Worm (Caenorhabditis elegans) whole organism, L4/young adult: ENCODE data around the gene cyp-37B1.

Experiments used
- W03F9.2 ChIP-seq: fragments of 150-350 bp; optimal IDR thresholded peaks from 2 replicates; lab custom pipeline; 2014; ENCODE audit warnings: missing biosample characterization, missing genetic modification characterization
- dao-5 ChIP-seq: sonication (generic microtip); optimal IDR thresholded peaks from 2 replicates; lab custom pipeline; 2016; ENCODE audit warnings: missing genotype, missing genetic modification characterization, moderate library complexity, missing compliant biosample characterization
- him-1 ChIP-seq: sonication (generic microtip); optimal IDR thresholded peaks from 2 replicates; lab custom pipeline; 2016; ENCODE audit warnings: missing genotype, missing genetic modification reagents, missing genetic modification characterization, missing compliant biosample characterization

Gene cyp-37B1

DNA sequence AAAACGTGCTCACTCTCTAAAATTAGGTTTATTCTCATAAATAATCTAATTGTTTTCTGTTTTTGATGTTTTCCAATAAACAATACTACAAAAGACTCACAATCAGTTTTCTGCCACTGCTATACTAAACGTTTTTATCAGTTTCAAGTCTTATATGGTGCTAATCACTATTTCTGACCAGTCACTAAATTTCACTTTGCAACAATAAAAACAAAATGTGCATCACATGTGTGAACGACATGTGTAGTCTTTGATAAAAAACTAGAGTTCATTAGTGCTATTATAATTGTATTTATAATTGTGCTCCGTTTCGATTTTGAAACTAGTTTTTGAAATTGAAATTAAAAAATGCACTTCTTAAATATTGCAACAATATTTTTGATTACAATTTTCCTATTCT lies at the start of gene cyp-37B1:
cyp-37B1 (plus strand) TSS at position 199 of the 400 bp plus-strand sequence.
- TF ChIP-seq him-1 = no peak
- no peak for TF ChIP-seq W03F9.2 (tag; lab: Kevin White, UChicago)
- no peak for TF ChIP-seq dao-5 (tag; lab: Kevin White, UChicago)

DNA sequence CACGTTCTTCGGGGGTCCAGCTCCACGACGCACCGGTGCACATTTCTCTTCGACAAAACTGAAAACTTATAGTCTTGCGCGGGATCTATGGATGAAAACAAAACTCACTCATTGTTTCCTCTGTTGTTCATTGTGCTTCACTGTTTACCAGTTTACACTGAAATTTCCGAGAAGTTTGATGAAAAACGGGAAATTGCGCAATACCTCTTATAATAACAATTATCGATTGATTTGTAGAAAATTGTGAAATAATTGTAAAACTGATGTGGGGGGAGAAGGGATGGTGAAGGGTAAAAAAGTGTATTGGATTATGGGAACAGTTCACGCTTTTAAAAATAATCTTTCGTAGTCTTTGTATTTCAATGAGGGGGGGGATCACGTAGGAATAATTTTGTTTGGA lies 48.5 kb upstream of the cyp-37B1 start:
- TF ChIP-seq dao-5 (tag; lab: Kevin White, UChicago) (no peak), him-1 (no peak), W03F9.2 (tag; lab: Kevin White, UChicago) (no peak)

DNA sequence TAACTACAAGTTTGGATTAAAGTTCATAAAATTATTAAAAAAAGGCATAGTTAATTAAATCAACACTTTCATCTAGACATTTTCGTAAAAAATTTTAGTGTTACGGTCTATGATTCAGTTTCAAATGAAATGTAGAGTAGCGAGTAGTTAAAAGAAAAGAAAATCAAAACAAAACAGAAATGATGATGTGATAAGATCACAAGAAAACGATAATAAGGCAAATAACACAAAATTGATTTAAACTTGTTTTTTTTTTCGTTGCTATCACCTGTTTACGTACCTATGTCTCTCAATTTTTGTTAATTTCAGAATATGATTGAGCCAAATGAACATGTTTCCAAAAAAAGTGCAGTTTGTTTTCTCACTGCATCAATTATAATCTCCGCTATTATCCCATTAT lies 48.0 kb upstream of the cyp-37B1 start, which contains the start of the genes F21H7.2 and F21H7.12:
F21H7.2 (minus strand) TSS at position 101 of the 400 bp plus-strand sequence.
F21H7.12 (plus strand) TSS at position 270 of the 400 bp plus-strand sequence.
- TF ChIP-seq dao-5 (tag; lab: Kevin White, UChicago) (no peak), W03F9.2 (tag; lab: Kevin White, UChicago) (no peak), him-1 (no peak)

DNA sequence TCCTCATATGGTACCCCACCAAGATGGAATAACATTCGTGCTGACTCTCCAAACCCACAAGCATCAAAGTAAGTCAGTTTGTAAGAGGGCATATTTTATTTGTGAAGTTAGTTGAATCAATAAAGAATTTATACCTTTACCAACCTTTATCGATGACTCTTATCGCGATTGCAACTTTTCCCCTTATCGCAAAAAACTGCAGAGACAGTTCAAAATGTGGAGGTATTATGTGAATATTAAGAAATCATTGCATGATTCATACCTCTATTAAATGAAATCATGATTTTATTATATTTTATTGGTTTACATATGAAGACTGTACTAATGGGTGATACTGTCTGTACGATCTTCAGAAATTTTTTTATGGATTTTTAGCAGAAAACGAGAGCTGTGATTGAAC lies 45.7 kb upstream of the cyp-37B1 start, which contains the start of gene gst-22:
gst-22 (minus strand) TSS at position 103 of the 400 bp plus-strand sequence.
- no peak for TF ChIP-seq him-1
- no peak for TF ChIP-seq dao-5 (tag; lab: Kevin White, UChicago)
- TF ChIP-seq W03F9.2 (tag; lab: Kevin White, UChicago) = no peak

DNA sequence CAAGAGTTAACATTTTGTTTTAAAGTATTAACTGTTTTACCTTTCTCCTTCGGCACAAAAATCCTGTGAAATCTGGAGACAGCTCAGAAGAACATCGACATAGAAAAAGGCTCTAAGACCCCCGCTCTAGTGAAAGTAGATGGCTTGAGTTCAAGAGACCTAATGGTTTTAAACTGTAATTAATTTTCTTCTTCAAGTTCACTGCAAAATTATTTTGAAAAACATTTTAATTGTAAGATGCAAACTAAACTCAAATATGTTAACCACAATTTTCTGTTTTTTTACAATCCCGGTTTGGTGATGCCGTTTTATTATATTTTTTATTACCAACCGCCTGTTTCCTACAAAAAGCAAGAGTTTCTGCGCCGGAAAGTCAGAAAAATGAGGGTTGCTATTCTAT lies 44.3 kb upstream of the cyp-37B1 start, which contains the start of gene clec-233:
clec-233 (plus strand) TSS at position 301 of the 400 bp plus-strand sequence.
- TF ChIP-seq W03F9.2 (tag; lab: Kevin White, UChicago) = no peak
- TF ChIP-seq dao-5 (tag; lab: Kevin White, UChicago) = no peak
- no peak for TF ChIP-seq him-1

DNA sequence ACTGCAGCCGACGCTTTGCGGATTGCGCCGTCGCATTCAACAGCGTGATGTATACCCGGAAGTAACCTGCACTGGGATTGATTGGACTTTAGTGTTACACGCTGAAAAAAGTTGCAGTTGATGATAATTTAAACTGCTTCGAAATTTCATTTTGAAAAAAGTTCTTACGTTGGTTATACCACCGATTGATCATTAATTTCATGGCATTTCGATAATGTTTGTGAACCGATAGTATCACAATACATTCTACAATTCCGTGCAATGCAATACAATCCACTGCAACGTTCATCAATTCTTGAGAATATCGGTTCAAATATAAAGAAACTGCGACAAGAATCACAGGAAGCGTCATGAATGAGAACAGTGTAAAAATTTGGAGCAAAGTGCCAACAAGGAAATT lies 42.8 kb upstream of the cyp-37B1 start, which contains the start of gene F21H7.3:
F21H7.3 (minus strand) TSS at position 101 of the 400 bp plus-strand sequence.
- TF ChIP-seq dao-5 (tag; lab: Kevin White, UChicago) = no peak
- TF ChIP-seq him-1 = no peak
- no peak for TF ChIP-seq W03F9.2 (tag; lab: Kevin White, UChicago)

DNA sequence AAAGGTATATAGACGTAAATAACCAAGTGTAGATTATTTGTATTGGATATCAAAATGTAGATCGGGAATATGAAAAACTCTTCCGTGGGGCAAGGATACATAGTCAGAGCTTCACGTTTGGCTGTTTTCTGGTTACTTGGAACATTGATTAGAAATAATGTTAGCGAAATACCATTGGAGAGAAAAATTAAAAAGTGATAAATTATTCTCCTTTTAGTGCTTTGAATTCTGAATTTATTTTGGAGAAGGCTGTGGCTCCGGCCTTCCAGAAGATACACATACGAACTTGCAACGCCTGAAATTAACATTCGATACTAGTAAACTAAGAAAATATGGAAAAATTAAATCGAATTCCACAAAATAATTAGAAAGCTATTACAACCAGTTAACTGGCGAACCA lies 42.3 kb upstream of the cyp-37B1 start, which contains the start of gene srh-98:
srh-98 (minus strand) TSS at position 101 of the 400 bp plus-strand sequence.
- TF ChIP-seq dao-5 (tag; lab: Kevin White, UChicago) (no peak), W03F9.2 (tag; lab: Kevin White, UChicago) (no peak), him-1 (no peak)

DNA sequence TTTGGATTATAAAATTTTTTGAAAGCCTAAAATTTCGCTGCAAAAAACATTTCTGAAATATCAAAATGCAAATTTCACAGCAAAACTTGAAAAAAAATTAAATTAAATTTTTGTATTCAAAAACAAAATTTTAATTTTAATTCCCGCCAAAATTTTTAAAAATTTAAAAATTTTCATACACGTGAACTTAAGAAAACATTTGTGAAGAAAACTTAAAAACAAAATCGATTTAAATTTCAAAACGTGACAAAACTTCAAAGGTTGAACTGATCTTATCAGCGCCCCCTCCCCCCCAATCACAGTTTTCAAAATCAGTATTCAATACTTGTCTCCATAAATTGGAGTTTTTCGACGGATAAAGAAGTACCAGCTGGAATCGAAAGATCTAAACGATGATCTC lies 40.7 kb upstream of the cyp-37B1 start, which contains the start of gene F21H7.5:
F21H7.5 (plus strand) TSS at position 301 of the 400 bp plus-strand sequence.
- TF ChIP-seq him-1 (no peak), dao-5 (tag; lab: Kevin White, UChicago) (no peak), W03F9.2 (tag; lab: Kevin White, UChicago) (no peak)

DNA sequence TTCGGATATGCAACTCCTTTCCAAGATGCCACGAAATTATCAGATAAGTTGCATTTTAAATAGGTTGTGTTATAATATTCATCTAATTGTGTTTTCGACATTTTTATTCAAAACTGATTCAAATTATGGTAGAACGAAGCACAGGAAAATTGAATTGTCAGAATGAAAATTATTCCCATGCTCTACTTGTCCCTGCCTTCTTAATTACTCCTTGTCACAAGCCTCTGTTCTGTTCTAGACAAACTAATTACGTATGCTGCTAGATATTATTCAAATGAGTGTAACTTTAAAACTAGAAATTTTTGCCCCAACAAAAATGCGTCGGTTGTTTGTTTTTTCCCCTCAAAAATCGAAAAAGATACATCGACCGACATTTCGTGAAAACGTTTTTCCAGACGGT lies 33.8 kb upstream of the cyp-37B1 start, which contains the start of gene srh-104:
srh-104 (minus strand) TSS at position 101 of the 400 bp plus-strand sequence.
- TF ChIP-seq him-1 = no peak
- TF ChIP-seq dao-5 (tag; lab: Kevin White, UChicago) = no peak
- TF ChIP-seq W03F9.2 (tag; lab: Kevin White, UChicago) = no peak

DNA sequence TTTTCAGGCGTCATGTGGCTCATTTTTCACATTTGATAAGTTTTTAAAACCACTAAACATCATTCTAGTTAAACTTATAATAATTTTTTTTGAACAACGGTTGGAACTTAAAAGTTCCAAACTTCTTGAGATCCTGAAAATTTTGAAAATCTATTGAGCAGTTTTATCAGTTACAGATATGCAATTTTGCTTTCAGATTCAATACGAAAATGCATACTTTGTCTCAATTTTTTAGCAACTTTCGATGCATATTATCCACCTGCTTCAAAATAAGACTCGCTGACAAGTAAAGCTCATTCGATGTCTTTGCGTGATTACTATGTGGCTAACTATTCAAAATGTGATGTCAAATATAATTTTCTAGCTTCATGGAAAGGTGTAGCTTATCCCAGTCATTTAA lies 31.3 kb upstream of the cyp-37B1 start, which contains the start of gene srh-95:
srh-95 (plus strand) TSS at position 301 of the 400 bp plus-strand sequence.
- TF ChIP-seq dao-5 (tag; lab: Kevin White, UChicago) = no peak
- TF ChIP-seq W03F9.2 (tag; lab: Kevin White, UChicago) = no peak
- no peak for TF ChIP-seq him-1

DNA sequence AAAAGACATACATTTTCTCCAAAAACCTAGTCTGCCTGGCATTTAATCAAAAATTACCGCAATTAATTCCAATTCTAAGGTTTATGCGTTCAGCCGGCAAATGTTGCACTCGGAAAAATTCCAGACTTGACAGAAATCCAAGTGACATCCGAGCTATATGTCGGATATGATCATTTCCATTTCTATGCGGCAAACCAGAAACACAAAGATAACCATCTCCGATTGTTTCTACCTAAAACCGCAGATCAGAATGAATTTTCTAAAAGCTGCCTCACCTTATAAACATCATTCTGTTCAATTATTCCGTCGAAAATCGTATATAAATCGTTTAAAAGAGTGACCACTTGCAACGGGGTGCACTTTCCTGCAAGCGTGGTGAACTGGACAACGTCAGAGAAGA lies 28.8 kb upstream of the cyp-37B1 start:
- no peak for TF ChIP-seq W03F9.2 (tag; lab: Kevin White, UChicago)
- TF ChIP-seq him-1 = no peak
- TF ChIP-seq dao-5 (tag; lab: Kevin White, UChicago) = no peak

DNA sequence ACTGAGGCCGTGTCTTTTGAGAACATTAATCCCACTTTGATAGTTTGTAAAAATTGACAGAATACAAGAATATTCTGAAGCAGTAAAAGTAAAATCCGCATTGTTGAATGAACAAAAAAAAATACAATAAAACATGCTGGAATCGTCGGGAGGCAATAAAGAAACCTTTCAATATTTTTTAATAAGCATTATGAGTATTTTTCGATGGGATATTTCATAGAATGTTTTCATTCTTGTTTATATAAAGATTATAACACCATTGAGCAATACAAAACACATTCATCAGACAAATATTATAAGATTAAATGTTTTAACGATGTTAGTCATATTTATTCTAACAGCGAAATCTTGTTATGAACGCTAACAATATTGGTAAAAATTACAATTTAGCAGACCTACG lies 24.2 kb upstream of the cyp-37B1 start, which contains the start of gene gcy-20:
gcy-20 (minus strand) TSS at position 101 of the 400 bp plus-strand sequence.
- TF ChIP-seq W03F9.2 (tag; lab: Kevin White, UChicago) (no peak), him-1 (no peak), dao-5 (tag; lab: Kevin White, UChicago) (no peak)

DNA sequence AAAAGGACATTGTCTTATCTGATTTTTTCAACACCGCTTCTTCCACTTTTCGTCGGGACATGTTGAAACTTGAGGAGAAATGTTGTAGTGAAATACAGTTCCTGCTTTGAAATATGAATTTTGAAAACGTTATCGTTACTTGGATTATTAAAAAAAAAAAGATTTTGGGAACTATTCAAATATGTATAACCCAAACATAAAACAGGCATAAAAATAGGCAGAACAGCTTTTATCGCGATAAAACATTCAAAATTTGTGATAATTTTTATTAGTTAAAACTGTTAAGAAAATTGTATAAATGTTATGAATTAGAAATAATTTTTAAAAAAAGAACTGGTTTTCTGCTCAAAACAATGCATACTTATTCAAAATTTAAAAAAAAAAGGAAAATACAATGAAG lies 21.5 kb upstream of the cyp-37B1 start, which contains the start of gene bgnt-1.3:
bgnt-1.3 (minus strand) TSS at position 101 of the 400 bp plus-strand sequence.
- no peak for TF ChIP-seq W03F9.2 (tag; lab: Kevin White, UChicago)
- TF ChIP-seq dao-5 (tag; lab: Kevin White, UChicago) = no peak
- TF ChIP-seq him-1 = no peak

DNA sequence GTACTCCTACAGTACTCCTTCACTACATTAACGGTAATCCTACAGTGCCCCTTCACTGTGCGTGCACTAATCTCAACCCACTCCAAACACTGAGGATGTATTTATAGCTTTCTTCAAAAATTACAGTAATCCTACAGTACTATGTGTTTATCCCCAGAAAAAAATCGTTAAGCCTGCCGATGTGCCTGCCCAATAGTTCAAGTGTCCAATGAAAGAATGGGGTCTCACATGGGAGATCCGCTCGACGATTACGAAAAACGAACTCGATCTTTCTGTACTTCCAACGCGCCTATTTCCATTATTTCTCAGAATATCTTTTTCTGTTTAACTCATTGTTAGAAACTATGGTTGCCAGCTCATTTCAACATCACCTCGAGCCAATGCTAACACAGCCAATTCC lies 19.8 kb upstream of the cyp-37B1 start, which contains the start of gene nhr-218:
nhr-218 (plus strand) TSS at position 301 of the 400 bp plus-strand sequence.
- TF ChIP-seq dao-5 (tag; lab: Kevin White, UChicago) = no peak
- no peak for TF ChIP-seq W03F9.2 (tag; lab: Kevin White, UChicago)
- no peak for TF ChIP-seq him-1
